Worm (Caenorhabditis elegans) whole organism, midembryonic: ENCODE measurements around the gene atg-9.

Experiments used
- T22C8.4 ChIP-seq: fragments of 200-800 bp; sonication (Bioruptor generic); IDR thresholded peaks from 2 replicates; pipeline ENCODE4 v1.3.6; 2022; ENCODE audit warnings: missing genetic modification characterization, missing compliant biosample characterization
- cog-1 ChIP-seq: sonication (generic microtip); optimal IDR thresholded peaks from 2 replicates; lab custom pipeline; 2016; ENCODE audit warnings: missing genetic modification characterization, missing compliant biosample characterization
- flt-1 ChIP-seq: fragments of 200-800 bp; sonication (Bioruptor generic); IDR thresholded peaks from 2 replicates; pipeline ENCODE4 v1.3.6; 2022; ENCODE audit warnings: missing genetic modification characterization, missing compliant biosample characterization
- klf-2 ChIP-seq: fragments of 200-800 bp; sonication (Bioruptor generic); conservative IDR thresholded peaks from 2 replicates; pipeline ENCODE4 v1.3.6; 2022; ENCODE audit warnings: missing genetic modification reagents, missing genetic modification characterization, missing compliant biosample characterization
- med-1 ChIP-seq: sonication (generic microtip); optimal IDR thresholded peaks from 2 replicates; lab custom pipeline; 2017; ENCODE audit warnings: missing genetic modification characterization, mild to moderate bottlenecking, missing compliant biosample characterization, antibody characterized with exemption, missing genetic modification reagents; ENCODE audit not compliant: insufficient read depth
- ref-1 ChIP-seq: fragments of 200-800 bp; sonication (Bioruptor generic); conservative IDR thresholded peaks from 2 replicates; pipeline ENCODE4 v1.3.6; 2022; ENCODE audit warnings: missing genetic modification reagents, missing genetic modification characterization, missing compliant biosample characterization
- tab-1 ChIP-seq: fragments of 200-800 bp; sonication (Bioruptor generic); IDR thresholded peaks from 2 replicates; pipeline ENCODE4 v1.3.6; 2022; ENCODE audit warnings: missing genetic modification characterization, missing compliant biosample characterization
- ztf-23 ChIP-seq: fragments of 200-800 bp; sonication (Bioruptor generic); IDR thresholded peaks from 2 replicates; pipeline ENCODE4 v1.3.6; 2022; ENCODE audit warnings: missing genetic modification reagents, missing genetic modification characterization, missing compliant biosample characterization
- ztf-29 ChIP-seq: fragments of 200-800 bp; sonication (Bioruptor generic); IDR thresholded peaks from 2 replicates; pipeline ENCODE4 v1.3.6; 2022; ENCODE audit warnings: missing genetic modification reagents, missing genetic modification characterization, missing compliant biosample characterization

Gene atg-9

ce11 chrV:349054-349453, at the start of gene atg-9:
atg-9 (plus strand) TSS chrV:349385.
- TF ChIP-seq tab-1 (GFP tag; lab: Robert Waterston, UW) (no peak), ref-1 (GFP tag; lab: Robert Waterston, UW) (no peak), klf-2 (GFP tag; lab: Robert Waterston, UW) (no peak), cog-1 (tag; lab: Kevin White, UChicago) (no peak), ztf-29 (GFP tag; lab: Robert Waterston, UW) (no peak), ztf-23 (GFP tag; lab: Robert Waterston, UW) (no peak), med-1 (no peak), T22C8.4 (GFP tag; lab: Robert Waterston, UW) (peak; percentile 58; the same call in 1 of the 2 replicates), flt-1 (0 out of 2 replicates have a peak, but pooled peaks have one; percentile 54)

- no peak for TF ChIP-seq ref-1 (GFP tag; lab: Robert Waterston, UW)
These were observed 45.9 kb upstream of the atg-9 start for ce11 chrV:303271-303670.

DNA sequence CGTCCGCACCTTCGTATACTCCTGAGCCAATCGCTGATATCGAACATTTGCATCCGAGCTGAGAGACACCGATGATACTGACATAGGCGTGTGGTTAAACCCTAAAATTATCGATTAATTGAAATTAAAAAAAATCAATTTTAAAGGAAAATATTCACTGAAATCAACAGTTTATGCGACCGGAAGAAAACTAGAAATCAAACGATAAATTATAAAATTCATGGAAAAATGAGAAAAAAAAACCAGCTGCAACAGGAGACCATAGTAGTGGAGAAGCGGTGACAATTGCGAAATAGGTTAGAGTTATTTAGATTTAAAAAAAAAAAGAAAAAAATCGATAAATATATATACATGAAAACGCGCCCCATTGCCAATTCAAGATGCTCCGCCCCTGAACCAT, 44.6 kb upstream of the atg-9 start, which contains the start of gene F33E11.3:
Gene F33E11.3 (minus strand): TSS at position 101 of the 400 bp plus-strand sequence.
- no peak for TF ChIP-seq T22C8.4 (GFP tag; lab: Robert Waterston, UW)
- TF ChIP-seq ref-1 (GFP tag; lab: Robert Waterston, UW), result no peak
- no peak for TF ChIP-seq tab-1 (GFP tag; lab: Robert Waterston, UW)
- no peak for TF ChIP-seq flt-1
- no peak for TF ChIP-seq ztf-29 (GFP tag; lab: Robert Waterston, UW)

DNA sequence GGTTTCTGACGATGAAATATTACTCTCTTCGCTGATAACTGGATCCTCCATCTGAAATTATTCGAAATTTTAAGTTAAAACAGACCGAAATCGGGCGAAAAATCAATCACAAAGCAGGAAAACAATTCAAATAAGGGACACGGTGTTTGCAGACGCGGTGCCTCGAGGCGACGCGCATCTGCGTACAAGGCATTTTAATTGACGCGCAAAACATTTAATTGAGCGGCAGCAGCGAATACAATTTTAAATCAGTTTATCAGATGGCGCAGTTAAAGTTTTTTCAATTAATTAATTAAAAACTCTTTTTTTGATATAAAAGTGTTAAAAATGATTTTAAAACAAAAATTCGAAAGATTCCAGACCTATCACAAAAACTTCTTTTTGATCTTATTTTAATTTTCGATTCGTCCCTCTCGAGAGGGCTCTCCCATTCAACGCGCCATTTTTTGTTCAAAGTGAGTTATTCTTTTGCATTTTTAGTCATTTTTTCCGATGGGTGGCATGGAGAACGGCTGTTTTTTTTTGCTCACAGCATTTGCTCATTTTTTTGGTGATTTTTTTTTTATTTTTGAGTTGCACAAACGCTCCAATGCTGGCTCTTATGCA, 37.6 kb upstream of the atg-9 start, which contains the start of gene phf-10:
Gene phf-10 (minus strand): TSS at position 81 of the 606 bp plus-strand sequence.
- TF ChIP-seq ztf-29 (GFP tag; lab: Robert Waterston, UW), result no peak
- no peak for TF ChIP-seq flt-1
- no peak for TF ChIP-seq tab-1 (GFP tag; lab: Robert Waterston, UW)
- TF ChIP-seq med-1, result no peak
- TF ChIP-seq cog-1 (tag; lab: Kevin White, UChicago), result no peak
- TF ChIP-seq klf-2 (GFP tag; lab: Robert Waterston, UW), result no peak
- TF ChIP-seq T22C8.4 (GFP tag; lab: Robert Waterston, UW), result no peak
- TF ChIP-seq ref-1 (GFP tag; lab: Robert Waterston, UW), result no peak
- no peak; the same call in 1 of the 2 replicates for TF ChIP-seq ztf-23 (GFP tag; lab: Robert Waterston, UW)

ce11 chrV:312421-312820, 36.8 kb upstream of the atg-9 start, which contains the start of gene nhr-15:
nhr-15 (plus strand) TSS chrV:312721.
- no peak for TF ChIP-seq T22C8.4 (GFP tag; lab: Robert Waterston, UW)
- no peak for TF ChIP-seq cog-1 (tag; lab: Kevin White, UChicago)
- TF ChIP-seq flt-1, result no peak
- TF ChIP-seq med-1, result no peak
- TF ChIP-seq ref-1 (GFP tag; lab: Robert Waterston, UW), result no peak
- TF ChIP-seq ztf-29 (GFP tag; lab: Robert Waterston, UW), result no peak
- no peak for TF ChIP-seq ztf-23 (GFP tag; lab: Robert Waterston, UW)
- TF ChIP-seq klf-2 (GFP tag; lab: Robert Waterston, UW), result no peak
- no peak for TF ChIP-seq tab-1 (GFP tag; lab: Robert Waterston, UW)

- no peak for TF ChIP-seq tab-1 (GFP tag; lab: Robert Waterston, UW)
- TF ChIP-seq flt-1, result no peak
- no peak for TF ChIP-seq klf-2 (GFP tag; lab: Robert Waterston, UW)
- no peak for TF ChIP-seq med-1
- no peak for TF ChIP-seq ztf-23 (GFP tag; lab: Robert Waterston, UW)
- no peak for TF ChIP-seq T22C8.4 (GFP tag; lab: Robert Waterston, UW)
- TF ChIP-seq ref-1 (GFP tag; lab: Robert Waterston, UW), result no peak
- no peak for TF ChIP-seq ztf-29 (GFP tag; lab: Robert Waterston, UW)
- TF ChIP-seq cog-1 (tag; lab: Kevin White, UChicago), result no peak
These were observed 29.2 kb upstream of the atg-9 start for ce11 chrV:320009-320408.

DNA sequence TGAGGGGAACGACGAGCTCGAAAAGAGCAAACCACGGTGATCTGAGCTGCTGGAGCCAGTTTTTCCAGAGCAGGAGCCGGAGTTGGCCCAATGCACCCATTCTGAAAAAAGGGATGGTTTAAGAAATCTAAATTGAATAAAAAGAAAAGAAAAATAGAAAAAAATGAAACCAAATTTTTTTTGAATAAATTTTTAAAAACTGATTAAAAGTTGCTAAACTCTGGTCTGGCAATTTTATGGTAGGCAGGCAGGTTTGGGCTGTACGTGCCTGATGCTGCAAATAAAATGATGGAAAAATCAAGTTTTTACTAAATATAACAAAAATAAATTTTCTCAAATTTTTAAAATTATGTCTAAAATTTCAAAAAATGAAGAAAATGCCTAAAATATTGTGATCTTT, 18.6 kb upstream of the atg-9 start, which contains the start of gene abt-4:
Gene abt-4 (minus strand): TSS at position 101 of the 400 bp plus-strand sequence.
- TF ChIP-seq med-1 (no peak), tab-1 (GFP tag; lab: Robert Waterston, UW) (no peak), ztf-23 (GFP tag; lab: Robert Waterston, UW) (no peak), klf-2 (GFP tag; lab: Robert Waterston, UW) (no peak), T22C8.4 (GFP tag; lab: Robert Waterston, UW) (no peak), ref-1 (GFP tag; lab: Robert Waterston, UW) (no peak), cog-1 (tag; lab: Kevin White, UChicago) (no peak), ztf-29 (GFP tag; lab: Robert Waterston, UW) (no peak), flt-1 (no peak)

ce11 chrV:331245-331644, 17.9 kb upstream of the atg-9 start:
- TF ChIP-seq klf-2 (GFP tag; lab: Robert Waterston, UW) (no peak), cog-1 (tag; lab: Kevin White, UChicago) (no peak), ztf-29 (GFP tag; lab: Robert Waterston, UW) (no peak), ref-1 (GFP tag; lab: Robert Waterston, UW) (no peak), T22C8.4 (GFP tag; lab: Robert Waterston, UW) (no peak), flt-1 (no peak), tab-1 (GFP tag; lab: Robert Waterston, UW) (no peak), med-1 (no peak), ztf-23 (GFP tag; lab: Robert Waterston, UW) (no peak)

- TF ChIP-seq T22C8.4 (GFP tag; lab: Robert Waterston, UW), result no peak
- no peak for TF ChIP-seq tab-1 (GFP tag; lab: Robert Waterston, UW)
- no peak for TF ChIP-seq klf-2 (GFP tag; lab: Robert Waterston, UW)
- TF ChIP-seq flt-1, result no peak
- no peak for TF ChIP-seq ref-1 (GFP tag; lab: Robert Waterston, UW)
- TF ChIP-seq med-1, result no peak
These were observed 16.6 kb upstream of the atg-9 start for ce11 chrV:332585-332984.
